Worm (Caenorhabditis elegans) whole organism, L4 larva: ENCODE data around the gene T01E8.1.
A peak's percentile ranks its signal among the peaks of the same experiment; 100 is the strongest.

Experiments
- F37D6.2 ChIP-seq: sonication (generic microtip); optimal IDR thresholded peaks from 2 replicates; lab custom pipeline; 2016; ENCODE audit warnings: mild to moderate bottlenecking, missing genetic modification characterization, missing compliant biosample characterization
- T20F7.1 ChIP-seq: fragments of 200-800 bp; sonication (Bioruptor generic); optimal IDR thresholded peaks from 2 replicates; lab custom pipeline; 2018; ENCODE audit warnings: mild to moderate bottlenecking, missing genetic modification characterization, missing compliant biosample characterization
- ZK337.2 ChIP-seq: fragments of 200-800 bp; sonication (Bioruptor generic); IDR thresholded peaks from 2 replicates; pipeline ENCODE4 v1.3.6; 2022; ENCODE audit warnings: missing genetic modification reagents, missing genetic modification characterization, missing compliant biosample characterization
- aha-1 ChIP-seq: fragments of 150-350 bp; peaks from one replicate; lab custom pipeline; 2014; ENCODE audit warnings: missing biosample characterization, missing genetic modification characterization
- ceh-62 ChIP-seq: sonication (generic microtip); optimal IDR thresholded peaks from 2 replicates; lab custom pipeline; 2017; ENCODE audit warnings: missing biosample characterization, missing genetic modification characterization
- daf-12 ChIP-seq: fragments of 150-350 bp; optimal IDR thresholded peaks from 2 replicates; lab custom pipeline; 2014; ENCODE audit warnings: missing biosample characterization, missing genetic modification reagents, missing genetic modification characterization
- daf-16 ChIP-seq, 3 experiments: sonication (generic microtip); optimal IDR thresholded peaks; 2 replicates each; lab custom pipeline; 2016 to 2017; ENCODE audit warnings: missing genetic modification characterization in 3 of 3, missing genetic modification reagents in 3 of 3, mild to moderate bottlenecking in 2 of 3, missing compliant biosample characterization in 2 of 3, missing biosample characterization in 1 of 3, moderate library complexity in 1 of 3
- dmd-9 ChIP-seq: fragments of 200-800 bp; sonication (Bioruptor generic); IDR thresholded peaks from 2 replicates; pipeline ENCODE4 v1.3.6; 2022; ENCODE audit warnings: missing genetic modification reagents, missing genetic modification characterization, missing compliant biosample characterization
- egl-43 ChIP-seq: fragments of 200-800 bp; sonication (Bioruptor generic); IDR thresholded peaks from 2 replicates; pipeline ENCODE4 v1.3.6; 2022; ENCODE audit warnings: missing genetic modification reagents, missing genetic modification characterization, missing compliant biosample characterization
- lin-13 ChIP-seq: fragments of 150-350 bp; optimal IDR thresholded peaks from 2 replicates; lab custom pipeline; 2014; ENCODE audit warnings: missing biosample characterization, missing genetic modification reagents, missing genetic modification characterization
- pha-4 ChIP-seq, 2 experiments: fragments of 150-350 bp in 1 of 2; fragments of 200-800 bp in 1 of 2; sonication (Bioruptor generic) in 1 of 2; IDR thresholded peaks in 1 of 2; optimal IDR thresholded peaks in 1 of 2; 2 replicates each; pipeline versions ENCODE4 v1.3.6 to Lab custom; 2014 to 2022; ENCODE audit warnings: missing genetic modification characterization in 2 of 2, missing genetic modification reagents in 2 of 2, missing biosample characterization in 1 of 2, missing compliant biosample characterization in 1 of 2
- zfp-3 ChIP-seq: fragments of 200-800 bp; sonication (Bioruptor generic); conservative IDR thresholded peaks from 2 replicates; pipeline ENCODE4 v1.3.6; 2022; ENCODE audit warnings: missing genetic modification reagents, missing genetic modification characterization, missing compliant biosample characterization

Gene T01E8.1

DNA sequence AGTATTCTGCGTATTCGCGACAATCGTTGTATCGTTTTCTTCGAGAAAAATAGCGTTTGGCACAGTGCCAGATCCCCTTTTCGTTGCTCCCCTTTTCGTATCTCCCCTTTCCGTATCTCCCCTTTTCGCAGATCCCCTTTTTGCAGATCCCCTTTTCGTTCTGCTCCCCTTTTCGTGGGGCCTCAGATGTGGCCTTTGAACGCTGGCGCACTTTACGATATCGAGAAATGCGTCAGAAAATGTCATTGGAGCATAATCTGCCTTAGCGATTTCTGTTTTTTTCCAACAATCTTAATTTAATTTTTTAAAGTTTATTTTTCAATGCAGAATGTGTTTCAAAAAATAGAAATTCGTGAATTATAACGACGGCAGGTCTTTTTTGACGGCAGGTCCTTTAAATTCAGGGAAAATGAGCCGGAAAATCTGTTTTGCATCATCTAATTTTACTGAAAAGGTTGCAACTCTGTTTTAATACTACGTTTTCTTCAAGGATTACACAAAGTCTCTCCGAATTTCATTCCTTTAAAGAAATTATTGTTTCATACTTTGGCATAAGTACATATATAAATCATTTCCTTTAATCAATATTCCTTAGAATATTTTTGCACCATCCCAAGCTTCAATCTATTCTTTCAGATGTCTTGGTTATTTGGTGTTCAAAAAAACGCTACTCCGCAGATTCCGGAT is 42.0 kb downstream of the T01E8.1 start, which contains the start of gene atad-3 (continued):
- no peak for TF ChIP-seq ceh-62 (tag; lab: Kevin White, UChicago)
- no peak for TF ChIP-seq daf-12 (tag; lab: Kevin White, UChicago)
- TF ChIP-seq egl-43 (GFP tag; lab: Robert Waterston, UW), result peak; percentile 95
- peak; percentile 92 for TF ChIP-seq zfp-3 (GFP tag; lab: Robert Waterston, UW)
- TF ChIP-seq T20F7.1 (GFP tag; lab: Kevin White, UChicago), result no peak
- peak; percentile 71 for TF ChIP-seq lin-13

DNA sequence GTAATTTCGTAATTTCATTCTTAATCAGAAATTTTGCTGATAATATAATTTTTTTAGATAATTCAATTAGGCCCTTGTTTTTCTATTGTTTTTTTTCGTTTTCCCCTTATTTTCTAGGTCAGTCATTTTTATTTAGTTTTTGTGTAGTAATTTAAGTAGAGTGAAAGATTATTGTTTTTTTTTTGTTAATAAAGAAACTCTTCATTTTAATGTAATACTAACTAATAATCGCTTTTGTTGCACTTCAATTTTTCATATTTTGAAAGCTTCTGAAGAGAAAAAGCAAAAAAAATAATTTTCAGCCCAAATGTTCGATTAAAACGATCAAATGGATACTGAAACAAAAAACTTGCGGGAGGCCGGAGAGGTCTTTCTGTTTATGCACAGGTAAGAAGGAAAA is 44.4 kb downstream of the T01E8.1 start, which contains the start of gene F54B3.1:
TSS of gene F54B3.1 (plus strand) at position 301 of the 400 bp plus-strand sequence.
- no peak for TF ChIP-seq daf-16 (GFP tag; optimal IDR thresholded peaks at IDR 0.05; lab: Kevin White, UChicago)
- no peak for TF ChIP-seq daf-16 (tag; optimal IDR thresholded peaks at IDR 0.05; lab: Kevin White, UChicago)
- TF ChIP-seq ZK337.2 (GFP tag; lab: Robert Waterston, UW), result no peak
- no peak for TF ChIP-seq F37D6.2
- no peak for TF ChIP-seq dmd-9 (GFP tag; lab: Robert Waterston, UW)

DNA sequence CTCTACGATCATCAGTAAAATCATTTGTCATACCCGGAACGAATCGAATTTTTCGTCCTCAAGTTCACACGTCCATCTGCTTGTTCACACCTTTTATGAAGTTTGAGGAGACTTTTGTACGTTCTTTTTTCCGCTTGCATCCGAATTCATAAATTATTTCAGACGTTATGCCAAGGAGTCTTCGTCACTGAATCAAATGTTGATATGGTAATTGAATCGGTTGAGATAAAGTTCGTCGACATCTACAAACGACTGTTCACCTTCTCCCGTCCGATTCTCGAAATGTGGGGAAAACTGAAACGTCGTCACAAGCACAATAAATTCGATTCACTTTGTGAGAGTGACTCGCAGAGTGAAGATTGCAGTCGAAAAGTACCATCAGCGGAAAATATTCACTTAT is 45.5 kb downstream of the T01E8.1 start:
- TF ChIP-seq aha-1 (tag; lab: Kevin White, UChicago) (peak; percentile 92), pha-4 (GFP tag; IDR thresholded peaks at IDR 0.05; lab: Robert Waterston, UW) (no peak), pha-4 (tag; optimal IDR thresholded peaks at IDR 0.05; lab: Kevin White, UChicago) (no peak)
